Worm (Caenorhabditis elegans): ENCODE data around the gene tbc-17.

- TF ChIP-seq hmg-4 (GFP tag; optimal IDR thresholded peaks at IDR 0.05) (no peak), ama-1 (optimal IDR thresholded peaks at IDR 0.05) (no peak), flt-1 (GFP tag; IDR thresholded peaks at IDR 0.05) (no peak), ets-7 (tag; optimal IDR thresholded peaks at IDR 0.05) (no peak), scrt-1 (GFP tag; IDR thresholded peaks at IDR 0.05) (no peak), ceh-36 (tag; optimal IDR thresholded peaks at IDR 0.05) (no peak), F13C5.2 (tag; optimal IDR thresholded peaks at IDR 0.05) (no peak), hnd-1 (tag; optimal IDR thresholded peaks at IDR 0.05) (no peak), B0310.2 (tag; optimal IDR thresholded peaks at IDR 0.05) (no peak), aly-1 (tag; optimal IDR thresholded peaks at IDR 0.05) (no peak), sea-1 (GFP tag; conservative IDR thresholded peaks at IDR 0.05) (no peak)
Measured at ce11 chrII:12655816-12656215, 38.4 kb upstream of the tbc-17 start.
